Worm (Caenorhabditis elegans) whole organism, early embryonic: Measurements from ENCODE around the gene C27A2.12.

Experiments
- flt-1 ChIP-seq: fragments of 200-800 bp; sonication (Bioruptor generic); IDR thresholded peaks from 2 replicates; pipeline ENCODE4 v1.3.6; 2022; ENCODE audit warnings: missing genetic modification characterization, missing compliant biosample characterization
- scrt-1 ChIP-seq: fragments of 200-800 bp; sonication (Bioruptor generic); IDR thresholded peaks from 2 replicates; pipeline ENCODE4 v1.3.6; 2022; ENCODE audit warnings: missing genetic modification characterization, missing compliant biosample characterization
- tbx-11 ChIP-seq: fragments of 200-800 bp; sonication (Bioruptor generic); IDR thresholded peaks from 2 replicates; pipeline ENCODE4 v1.3.6; 2022; ENCODE audit warnings: missing genetic modification characterization, missing compliant biosample characterization

ce11 chrII:5020513-5021081, 37.3 kb downstream of the C27A2.12 start:
- TF ChIP-seq tbx-11 (no peak), flt-1 (GFP tag; lab: Robert Waterston, UW) (no peak), scrt-1 (GFP tag; lab: Robert Waterston, UW) (no peak)
